Fruit fly (Drosophila melanogaster) whole organism, prepupa: ENCODE measurements around the gene Cyp312a1.

ENCODE experiments used
- Blimp-1 ChIP-seq: fragments of 200-800 bp; sonication (Bioruptor generic); optimal IDR thresholded peaks from 3 replicates; lab custom pipeline; 2017; ENCODE audit warnings: missing biosample characterization, missing genetic modification characterization, mild to moderate bottlenecking, moderate library complexity, missing genetic modification reagents
- CG10631 ChIP-seq: fragments of 200-800 bp; sonication (Bioruptor generic); optimal IDR thresholded peaks from 2 replicates; lab custom pipeline; 2016; ENCODE audit warnings: missing biosample characterization, missing genetic modification characterization
- CG10669 ChIP-seq: fragments of 200-800 bp; sonication (Bioruptor generic); optimal IDR thresholded peaks from 3 replicates; lab custom pipeline; 2018; ENCODE audit warnings: missing biosample characterization, mild to moderate bottlenecking, missing genetic modification characterization, moderate library complexity
- CG11294 ChIP-seq: fragments of 200-800 bp; sonication (Bioruptor generic); IDR thresholded peaks from 2 replicates; pipeline ENCODE4 v1.3.6; 2022; ENCODE audit warnings: missing biosample characterization, missing genetic modification characterization
- CG11902 ChIP-seq: fragments of 200-800 bp; sonication (Bioruptor generic); optimal IDR thresholded peaks from 3 replicates; lab custom pipeline; 2016; ENCODE audit warnings: missing biosample characterization, missing genetic modification characterization
- CG15336 ChIP-seq: fragments of 200-800 bp; sonication (Bioruptor generic); IDR thresholded peaks from 2 replicates; pipeline ENCODE4 v1.3.6; 2022; ENCODE audit warnings: missing biosample characterization, missing genetic modification characterization
- CG1621 ChIP-seq: fragments of 200-800 bp; sonication (Bioruptor generic); optimal IDR thresholded peaks from 3 replicates; lab custom pipeline; 2018; ENCODE audit warnings: missing biosample characterization, mild to moderate bottlenecking, missing genetic modification characterization
- CG16779 ChIP-seq: fragments of 200-800 bp; sonication (Bioruptor generic); optimal IDR thresholded peaks from 3 replicates; lab custom pipeline; 2017; ENCODE audit warnings: missing biosample characterization, mild to moderate bottlenecking, missing genetic modification characterization
- CG3032 ChIP-seq: fragments of 200-800 bp; optimal IDR thresholded peaks from 2 replicates; lab custom pipeline; 2019; ENCODE audit warnings: missing biosample characterization, mild to moderate bottlenecking, missing genetic modification characterization, moderate library complexity
- CG31627 ChIP-seq: fragments of 200-800 bp; sonication (Bioruptor generic); optimal IDR thresholded peaks from 3 replicates; lab custom pipeline; 2016; ENCODE audit warnings: missing biosample characterization, missing genetic modification characterization
- CG32006 ChIP-seq: fragments of 200-800 bp; sonication (Bioruptor generic); optimal IDR thresholded peaks from 3 replicates; lab custom pipeline; 2017; ENCODE audit warnings: missing biosample characterization, mild to moderate bottlenecking, missing genetic modification characterization
- CG34406 ChIP-seq: fragments of 200-800 bp; sonication (Bioruptor generic); optimal IDR thresholded peaks from 3 replicates; lab custom pipeline; 2016; ENCODE audit warnings: missing biosample characterization, missing genetic modification characterization
- CG3919 ChIP-seq: fragments of 200-800 bp; sonication (Bioruptor generic); optimal IDR thresholded peaks from 3 replicates; lab custom pipeline; 2016; ENCODE audit warnings: missing biosample characterization, missing genetic modification characterization
- CG4318 ChIP-seq: fragments of 200-800 bp; sonication (Bioruptor generic); optimal IDR thresholded peaks from 3 replicates; lab custom pipeline; 2017; ENCODE audit warnings: missing biosample characterization, mild to moderate bottlenecking, missing genetic modification characterization
- CG6163 ChIP-seq: fragments of 200-800 bp; sonication (Bioruptor generic); IDR thresholded peaks from 3 replicates; pipeline ENCODE4 v1.3.6; 2022; ENCODE audit warnings: missing biosample characterization, missing genetic modification characterization
- CG6276 ChIP-seq: fragments of 200-800 bp; sonication (Bioruptor generic); optimal IDR thresholded peaks from 2 replicates; lab custom pipeline; 2017; ENCODE audit warnings: missing biosample characterization, mild to moderate bottlenecking, missing genetic modification characterization
- CG6792 ChIP-seq: fragments of 200-800 bp; sonication (Bioruptor generic); optimal IDR thresholded peaks from 3 replicates; lab custom pipeline; 2016; ENCODE audit warnings: missing biosample characterization, missing genetic modification characterization
- CG6808 ChIP-seq: fragments of 200-800 bp; sonication (Bioruptor generic); optimal IDR thresholded peaks from 3 replicates; lab custom pipeline; 2017; ENCODE audit warnings: missing biosample characterization, missing genetic modification characterization, mild to moderate bottlenecking, moderate library complexity, missing genetic modification reagents
- CG6854 ChIP-seq: fragments of 200-800 bp; sonication (Bioruptor generic); optimal IDR thresholded peaks from 2 replicates; lab custom pipeline; 2017; ENCODE audit warnings: missing biosample characterization, mild to moderate bottlenecking, missing genetic modification characterization
- CG8119 ChIP-seq: fragments of 200-800 bp; sonication (Bioruptor generic); IDR thresholded peaks from 3 replicates; pipeline ENCODE4 v1.3.6; 2022; ENCODE audit warnings: missing biosample characterization, missing genetic modification characterization
- CG8319 ChIP-seq: fragments of 200-800 bp; sonication (Bioruptor generic); optimal IDR thresholded peaks from 3 replicates; lab custom pipeline; 2016; ENCODE audit warnings: missing biosample characterization, missing genetic modification characterization
- CG8632 ChIP-seq: fragments of 200-800 bp; sonication (Bioruptor generic); optimal IDR thresholded peaks from 3 replicates; lab custom pipeline; 2016; ENCODE audit warnings: missing biosample characterization, missing genetic modification characterization
- CG9139 ChIP-seq: fragments of 200-800 bp; sonication (Bioruptor generic); optimal IDR thresholded peaks from 3 replicates; lab custom pipeline; 2017; ENCODE audit warnings: missing biosample characterization, mild to moderate bottlenecking, missing genetic modification characterization
- Eip75B ChIP-seq: fragments of 200-800 bp; sonication (Bioruptor generic); optimal IDR thresholded peaks from 3 replicates; lab custom pipeline; 2016; ENCODE audit warnings: missing biosample characterization, missing genetic modification characterization
- Eip78C ChIP-seq: fragments of 200-800 bp; sonication (Bioruptor generic); peaks from one replicate; lab custom pipeline; 2016; ENCODE audit warnings: missing biosample characterization, missing genetic modification characterization
- Eip93F ChIP-seq: fragments of 200-800 bp; sonication (Bioruptor generic); optimal IDR thresholded peaks from 2 replicates; lab custom pipeline; 2016; ENCODE audit warnings: missing biosample characterization, mild to moderate bottlenecking, missing genetic modification characterization
- Ets21C ChIP-seq: fragments of 200-800 bp; sonication (Bioruptor generic); optimal IDR thresholded peaks from 3 replicates; lab custom pipeline; 2016; ENCODE audit warnings: missing biosample characterization, missing genetic modification characterization
- Ets96B ChIP-seq: fragments of 200-800 bp; optimal IDR thresholded peaks from 2 replicates; lab custom pipeline; 2019; ENCODE audit warnings: missing biosample characterization, mild to moderate bottlenecking, missing genetic modification characterization, moderate library complexity
- Gug ChIP-seq: fragments of 200-800 bp; sonication (Bioruptor generic); IDR thresholded peaks from 2 replicates; pipeline ENCODE4 v1.3.6; 2022; ENCODE audit warnings: missing biosample characterization, missing genetic modification characterization
- Hr38 ChIP-seq: sonication (Bioruptor generic); optimal IDR thresholded peaks from 2 replicates; lab custom pipeline; 2016; ENCODE audit warnings: missing biosample characterization, missing genetic modification characterization
- Hr39 ChIP-seq: fragments of 200-800 bp; sonication (Bioruptor generic); optimal IDR thresholded peaks from 2 replicates; lab custom pipeline; 2016; ENCODE audit warnings: missing biosample characterization, missing genetic modification characterization
- Hr4 ChIP-seq: fragments of 200-800 bp; sonication (Bioruptor generic); optimal IDR thresholded peaks from 3 replicates; lab custom pipeline; 2016; ENCODE audit warnings: missing biosample characterization, missing genetic modification characterization
- Lpt ChIP-seq: fragments of 200-800 bp; sonication (Bioruptor generic); optimal IDR thresholded peaks from 3 replicates; lab custom pipeline; 2016; ENCODE audit warnings: missing biosample characterization, missing genetic modification characterization
- Met ChIP-seq: fragments of 200-800 bp; sonication (Bioruptor generic); optimal IDR thresholded peaks from 3 replicates; lab custom pipeline; 2016; ENCODE audit warnings: missing biosample characterization, missing genetic modification characterization
- OdsH ChIP-seq: fragments of 200-800 bp; sonication (Bioruptor generic); optimal IDR thresholded peaks from 3 replicates; lab custom pipeline; 2016; ENCODE audit warnings: missing biosample characterization, missing genetic modification characterization
- Smox ChIP-seq: fragments of 200-800 bp; sonication (Bioruptor generic); optimal IDR thresholded peaks from 3 replicates; lab custom pipeline; 2016; ENCODE audit warnings: missing biosample characterization, missing genetic modification characterization
- Sox102F ChIP-seq: fragments of 200-800 bp; sonication (Bioruptor generic); optimal IDR thresholded peaks from 2 replicates; lab custom pipeline; 2016; ENCODE audit warnings: missing biosample characterization, mild to moderate bottlenecking, missing genetic modification characterization
- Sox15 ChIP-seq: fragments of 200-800 bp; sonication (Bioruptor generic); optimal IDR thresholded peaks from 3 replicates; lab custom pipeline; 2016; ENCODE audit warnings: missing biosample characterization, missing genetic modification characterization
- achi ChIP-seq: fragments of 200-800 bp; sonication (Bioruptor generic); optimal IDR thresholded peaks from 3 replicates; lab custom pipeline; 2016; ENCODE audit warnings: missing biosample characterization, missing genetic modification characterization
- acj6 ChIP-seq: fragments of 200-800 bp; sonication (Bioruptor generic); optimal IDR thresholded peaks from 3 replicates; lab custom pipeline; 2016; ENCODE audit warnings: missing biosample characterization, missing genetic modification characterization
- cyc ChIP-seq: fragments of 200-800 bp; sonication (Bioruptor generic); optimal IDR thresholded peaks from 3 replicates; lab custom pipeline; 2016; ENCODE audit warnings: missing biosample characterization, missing genetic modification characterization
- dsx ChIP-seq: fragments of 200-800 bp; optimal IDR thresholded peaks from 3 replicates; lab custom pipeline; 2019; ENCODE audit warnings: missing biosample characterization, mild to moderate bottlenecking, missing genetic modification characterization, moderate library complexity; ENCODE audit not compliant: poor library complexity, severe bottlenecking
- eg ChIP-seq: fragments of 200-800 bp; sonication (Bioruptor generic); IDR thresholded peaks from 3 replicates; pipeline ENCODE4 v1.3.6; 2022; ENCODE audit warnings: missing biosample characterization, missing genetic modification characterization
- fd59A ChIP-seq: fragments of 200-800 bp; sonication (Bioruptor generic); optimal IDR thresholded peaks from 2 replicates; lab custom pipeline; 2017; ENCODE audit warnings: missing biosample characterization, mild to moderate bottlenecking, missing genetic modification characterization, missing genetic modification reagents
- fd85E ChIP-seq: fragments of 200-800 bp; sonication (Bioruptor generic); optimal IDR thresholded peaks from 3 replicates; lab custom pipeline; 2016; ENCODE audit warnings: missing biosample characterization, missing genetic modification characterization
- fkh ChIP-seq: fragments of 200-800 bp; sonication (Bioruptor generic); optimal IDR thresholded peaks from 3 replicates; lab custom pipeline; 2017; ENCODE audit warnings: missing biosample characterization, mild to moderate bottlenecking, missing genetic modification characterization, moderate library complexity
- lz ChIP-seq: fragments of 200-800 bp; sonication (Bioruptor generic); optimal IDR thresholded peaks from 3 replicates; lab custom pipeline; 2016; ENCODE audit warnings: missing biosample characterization, missing genetic modification characterization
- net ChIP-seq: fragments of 200-800 bp; sonication (Bioruptor generic); optimal IDR thresholded peaks from 3 replicates; lab custom pipeline; 2016; ENCODE audit warnings: missing biosample characterization, missing genetic modification characterization
- salr ChIP-seq, 2 experiments: fragments of 200-800 bp; sonication (Bioruptor generic); optimal IDR thresholded peaks; 3 replicates each; lab custom pipeline; 2016 to 2018; ENCODE audit warnings: missing biosample characterization in 2 of 2, missing genetic modification characterization in 2 of 2, mild to moderate bottlenecking in 1 of 2
- spab ChIP-seq: fragments of 200-800 bp; sonication (Bioruptor generic); optimal IDR thresholded peaks from 2 replicates; lab custom pipeline; 2017; ENCODE audit warnings: missing biosample characterization, mild to moderate bottlenecking, missing genetic modification characterization, missing genetic modification reagents
- ss ChIP-seq, 2 experiments: fragments of 200-800 bp; sonication (Bioruptor generic); optimal IDR thresholded peaks; 2 replicates in 1 of 2; 3 replicates in 1 of 2; lab custom pipeline; 2017 to 2018; ENCODE audit warnings: mild to moderate bottlenecking in 2 of 2, missing biosample characterization in 2 of 2, missing genetic modification characterization in 2 of 2, moderate library complexity in 1 of 2
- topi ChIP-seq: fragments of 200-800 bp; sonication (Bioruptor generic); optimal IDR thresholded peaks from 3 replicates; lab custom pipeline; 2016; ENCODE audit warnings: missing biosample characterization, missing genetic modification characterization
- vri ChIP-seq: fragments of 200-800 bp; sonication (Bioruptor generic); optimal IDR thresholded peaks from 3 replicates; lab custom pipeline; 2016; ENCODE audit warnings: missing biosample characterization, mild to moderate bottlenecking, missing genetic modification characterization

Gene Cyp312a1

DNA sequence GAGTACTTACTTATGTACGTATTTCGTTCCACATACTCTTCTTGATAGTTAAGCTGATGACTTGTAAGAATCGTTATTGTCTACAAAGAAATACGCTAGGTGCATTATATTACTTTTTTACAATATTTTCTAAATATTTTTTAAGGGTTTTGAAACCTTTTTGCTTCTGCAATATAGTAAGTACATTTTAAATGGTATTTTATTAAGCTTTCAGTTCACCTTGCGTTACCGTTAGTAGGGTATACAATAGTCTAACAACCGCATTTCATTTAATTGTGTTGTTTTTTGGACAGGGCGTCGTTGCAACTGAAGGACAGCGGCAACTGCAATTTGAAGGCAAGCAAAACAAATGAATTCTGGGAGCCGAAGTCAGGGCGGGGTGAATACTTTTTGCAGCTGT is 4.7 kb upstream of the Cyp312a1 start:
- TF ChIP-seq Hr4 (GFP tag; lab: Kevin White, UChicago) = no peak
- TF ChIP-seq Eip75B (GFP tag; lab: Kevin White, UChicago) = peak; percentile 35
- TF ChIP-seq Hr38 (GFP tag; lab: Kevin White, UChicago) = no peak
- TF ChIP-seq CG34406 = peak; percentile 68
- peak; percentile 50 for TF ChIP-seq CG3919 (GFP tag; lab: Kevin White, UChicago)
- peak; percentile 59 for TF ChIP-seq Smox (GFP tag; lab: Kevin White, UChicago)
- TF ChIP-seq CG31627 (GFP tag; lab: Kevin White, UChicago) = peak; percentile 4
- TF ChIP-seq CG6163 (GFP tag; lab: Robert Waterston, UW) = no peak; the same call in 1 of the 3 replicates
- TF ChIP-seq Met (GFP tag; lab: Kevin White, UChicago) = peak; percentile 68
- peak; percentile 29 for TF ChIP-seq CG8319
- TF ChIP-seq acj6 = peak; percentile 52
- TF ChIP-seq CG4318 (GFP tag; lab: Kevin White, UChicago) = no peak
- TF ChIP-seq Gug (GFP tag; lab: Robert Waterston, UW) = no peak
- peak; percentile 30 for TF ChIP-seq net
- no peak for TF ChIP-seq fd85E (GFP tag; lab: Kevin White, UChicago)
- TF ChIP-seq CG6276 (GFP tag; lab: Kevin White, UChicago) = no peak
- TF ChIP-seq fkh (GFP tag; lab: Kevin White, UChicago) = no peak
- no peak for TF ChIP-seq spab (GFP tag; lab: Kevin White, UChicago)
- TF ChIP-seq CG6854 (GFP tag; lab: Kevin White, UChicago) = peak; percentile 27
- no peak for TF ChIP-seq eg (GFP tag; lab: Robert Waterston, UW)
- no peak for TF ChIP-seq CG16779
- peak; percentile 33 for TF ChIP-seq CG11902 (GFP tag; lab: Kevin White, UChicago)
- TF ChIP-seq fd59A (GFP tag; lab: Kevin White, UChicago) = no peak
- TF ChIP-seq Ets21C = no peak
- no peak for TF ChIP-seq salr (GFP tag; optimal IDR thresholded peaks at IDR 0.05; lab: Kevin White, UChicago)
- peak; percentile 55 for TF ChIP-seq OdsH (GFP tag; lab: Kevin White, UChicago)
- peak; percentile 46 for TF ChIP-seq Ets96B (tag; lab: Kevin White, UChicago)
- peak; percentile 53 for TF ChIP-seq dsx (GFP tag; lab: Kevin White, UChicago)
- TF ChIP-seq CG8119 (GFP tag; lab: Robert Waterston, UW) = no peak
- TF ChIP-seq lz (GFP tag; lab: Kevin White, UChicago) = peak; percentile 13
- TF ChIP-seq Sox102F (GFP tag; lab: Kevin White, UChicago) = peak; percentile 48
- no peak for TF ChIP-seq CG15336 (GFP tag; lab: Robert Waterston, UW)
- TF ChIP-seq Blimp-1 (GFP tag; lab: Kevin White, UChicago) = peak; percentile 8
- no peak for TF ChIP-seq Eip93F
- TF ChIP-seq achi (GFP tag; lab: Kevin White, UChicago) = peak; percentile 56
- peak; percentile 31 for TF ChIP-seq cyc (GFP tag; lab: Kevin White, UChicago)
- no peak for TF ChIP-seq CG9139 (GFP tag; lab: Kevin White, UChicago)
- no peak for TF ChIP-seq CG6808 (GFP tag; lab: Kevin White, UChicago)
- no peak for TF ChIP-seq CG1621
- TF ChIP-seq CG6792 = peak; percentile 2
- TF ChIP-seq CG11294 = no peak
- peak; percentile 11 for TF ChIP-seq vri (GFP tag; lab: Kevin White, UChicago)
- peak; percentile 38 for TF ChIP-seq Sox15 (GFP tag; lab: Kevin White, UChicago)
- TF ChIP-seq CG10631 (GFP tag; lab: Kevin White, UChicago) = peak; percentile 4
- peak; percentile 29 for TF ChIP-seq Hr39 (GFP tag; lab: Kevin White, UChicago)
- peak; percentile 31 for TF ChIP-seq CG3032
- peak; percentile 43 for TF ChIP-seq CG10669 (GFP tag; lab: Kevin White, UChicago)
- TF ChIP-seq topi = peak; percentile 61
- peak; percentile 91 for TF ChIP-seq Eip78C
- TF ChIP-seq Lpt = no peak
- peak; percentile 3 for TF ChIP-seq CG32006 (GFP tag; lab: Kevin White, UChicago)
- peak; percentile 71 for TF ChIP-seq CG8632 (GFP tag; lab: Kevin White, UChicago)
- TF ChIP-seq ss (GFP tag; optimal IDR thresholded peaks at IDR 0.05; lab: Kevin White, UChicago) = peak; percentile 13 to 43
